Worm (Caenorhabditis elegans): ENCODE measurements around the gene ttc-17.

- TF ChIP-seq ztf-23 (GFP tag; IDR thresholded peaks at IDR 0.05), result no peak
- TF ChIP-seq ztf-29 (GFP tag; IDR thresholded peaks at IDR 0.05), result no peak
- no peak for TF ChIP-seq flt-1 (GFP tag; IDR thresholded peaks at IDR 0.05)
- no peak for TF ChIP-seq tab-1 (GFP tag; IDR thresholded peaks at IDR 0.05)
- no peak for TF ChIP-seq cog-1 (tag; optimal IDR thresholded peaks at IDR 0.05)
- no peak for TF ChIP-seq klf-2 (GFP tag; conservative IDR thresholded peaks at IDR 0.05)
- no peak for TF ChIP-seq ref-1 (GFP tag; conservative IDR thresholded peaks at IDR 0.05)
Measured at ce11 chrV:8938943-8939342, 17.9 kb upstream of the ttc-17 start.

All from whole organism, midembryonic.